Fruit fly (Drosophila melanogaster) whole organism, adult: ENCODE measurements around the gene Hip14.

Experiments used
- CG11617 ChIP-seq: fragments of 200-800 bp; sonication (Bioruptor generic); optimal IDR thresholded peaks from 2 replicates; lab custom pipeline; 2017; ENCODE audit warnings: mild to moderate bottlenecking, missing biosample characterization, missing genetic modification reagents, missing genetic modification characterization
- CG12768 ChIP-seq: fragments of 200-800 bp; sonication (Bioruptor generic); optimal IDR thresholded peaks from 2 replicates; lab custom pipeline; 2017; ENCODE audit warnings: missing biosample characterization, missing genetic modification characterization, mild to moderate bottlenecking, moderate library complexity, missing genetic modification reagents
- CG1620 ChIP-seq: fragments of 200-800 bp; sonication (Bioruptor generic); optimal IDR thresholded peaks from 2 replicates; lab custom pipeline; 2016; ENCODE audit warnings: missing biosample characterization, missing genetic modification characterization
- CG33017 ChIP-seq: fragments of 200-800 bp; sonication (Bioruptor generic); optimal IDR thresholded peaks from 2 replicates; lab custom pipeline; 2018; ENCODE audit warnings: missing biosample characterization, mild to moderate bottlenecking, missing genetic modification characterization, moderate library complexity
- CG7045 ChIP-seq: fragments of 200-800 bp; sonication (Bioruptor generic); optimal IDR thresholded peaks from 2 replicates; lab custom pipeline; 2017; ENCODE audit warnings: missing biosample characterization, mild to moderate bottlenecking, missing genetic modification characterization
- Hr96 ChIP-seq: fragments of 200-800 bp; sonication (Bioruptor generic); optimal IDR thresholded peaks from 2 replicates; lab custom pipeline; 2016; ENCODE audit warnings: missing biosample characterization, missing genetic modification characterization
- Mnt ChIP-seq: fragments of 200-800 bp; sonication (Bioruptor generic); optimal IDR thresholded peaks from 2 replicates; lab custom pipeline; 2016; ENCODE audit warnings: missing biosample characterization, mild to moderate bottlenecking, missing genetic modification characterization
- bab1 ChIP-seq: fragments of 200-800 bp; sonication (Bioruptor generic); optimal IDR thresholded peaks from 3 replicates; lab custom pipeline; 2019; ENCODE audit warnings: missing biosample characterization, mild to moderate bottlenecking, missing genetic modification characterization, moderate library complexity
- cnc ChIP-seq, 2 experiments: fragments of >200 bp; optimal IDR thresholded peaks; 2 replicates each; lab custom pipeline; 2017
- kay ChIP-seq: fragments of 200-800 bp; sonication (Bioruptor generic); peaks from one replicate; lab custom pipeline; 2016; ENCODE audit warnings: missing biosample characterization, missing genetic modification characterization, borderline replicate concordance
- ovo ChIP-seq: fragments of 200-800 bp; sonication (Bioruptor generic); optimal IDR thresholded peaks from 2 replicates; lab custom pipeline; 2016; ENCODE audit warnings: missing biosample characterization, missing genetic modification characterization
- pad ChIP-seq: fragments of 200-800 bp; sonication (Bioruptor generic); optimal IDR thresholded peaks from 3 replicates; lab custom pipeline; 2017; ENCODE audit warnings: missing biosample characterization, missing genetic modification characterization, mild to moderate bottlenecking, moderate library complexity, missing genetic modification reagents
- toe ChIP-seq: fragments of 200-800 bp; sonication (Bioruptor generic); optimal IDR thresholded peaks from 2 replicates; lab custom pipeline; 2016; ENCODE audit warnings: missing biosample characterization, missing genetic modification characterization

dm6 chr3L:16023020-16023648 is 35.1 kb downstream of the Hip14 start, which contains the start of gene Notum:
- TF ChIP-seq cnc (optimal IDR thresholded peaks at IDR 0.05; lab: Kevin White, UChicago) (no peak), CG7045 (GFP tag; lab: Kevin White, UChicago) (no peak), kay (GFP tag; lab: Kevin White, UChicago) (no peak), Mnt (GFP tag; lab: Kevin White, UChicago) (no peak), CG11617 (GFP tag; lab: Kevin White, UChicago) (no peak), pad (GFP tag; lab: Kevin White, UChicago) (no peak), toe (GFP tag; lab: Kevin White, UChicago) (no peak), CG33017 (tag; lab: Kevin White, UChicago) (no peak), CG12768 (GFP tag; lab: Kevin White, UChicago) (no peak), Hr96 (GFP tag; lab: Kevin White, UChicago) (no peak), bab1 (GFP tag; lab: Kevin White, UChicago) (no peak), CG1620 (no peak), ovo (GFP tag; lab: Kevin White, UChicago) (no peak)
